Fruit fly (Drosophila melanogaster) S2 (cell line): ENCODE measurements around the gene Pop1.

ENCODE experiments used
- CG8478 ChIP-seq: fragments of >200 bp; optimal IDR thresholded peaks from 2 replicates; lab custom pipeline; 2018
- CTCF ChIP-seq, 2 experiments: fragments of >200 bp; optimal IDR thresholded peaks; 2 replicates each; lab custom pipeline; 2018

dm6 chrX:5614367-5614766 is 8.1 kb upstream of the Pop1 start, which contains the start of gene CG34435:
- TF ChIP-seq CTCF (optimal IDR thresholded peaks at IDR 0.05; lab: Kevin White, UChicago): no peak
- TF ChIP-seq CG8478 (lab: Kevin White, UChicago): no peak
